Worm (Caenorhabditis elegans): ENCODE data around the gene F17C11.12.

F17C11.12 gene

ce11 chrV:10936681-10937080 lies at the start of gene F17C11.12:
F17C11.12 (minus strand) TSS chrV:10936920.
- TF ChIP-seq php-3 (GFP tag; IDR thresholded peaks at IDR 0.05) (peak; percentile 89), snpc-4 (tag; optimal IDR thresholded peaks at IDR 0.05) (no peak), hmg-1.1 (GFP tag; IDR thresholded peaks at IDR 0.05) (no peak), dve-1 (tag; optimal IDR thresholded peaks at IDR 0.05; ENCODE audit: insufficient read depth) (peak; percentile 74), hif-1 (tag; optimal IDR thresholded peaks at IDR 0.05) (no peak), nhr-42 (GFP tag; IDR thresholded peaks at IDR 0.05) (no peak), dmd-9 (GFP tag; IDR thresholded peaks at IDR 0.05) (no peak), mxl-3 (GFP tag; optimal IDR thresholded peaks at IDR 0.05) (no peak), daf-12 (tag; optimal IDR thresholded peaks at IDR 0.05) (no peak), dmd-6 (GFP tag; IDR thresholded peaks at IDR 0.05) (peak; percentile 59), pha-4 (GFP tag; IDR thresholded peaks at IDR 0.05) (no peak), pha-4 (tag; optimal IDR thresholded peaks at IDR 0.05) (no peak), ceh-28 (tag; optimal IDR thresholded peaks at IDR 0.05) (no peak), nhr-48 (tag; optimal IDR thresholded peaks at IDR 0.05) (no peak), nhr-28 (tag; optimal IDR thresholded peaks at IDR 0.05) (peak; percentile 84), fos-1 (tag; optimal IDR thresholded peaks at IDR 0.05) (no peak), nhr-77 (tag; optimal IDR thresholded peaks at IDR 0.05) (peak; percentile 8), mdt-29 (GFP tag; IDR thresholded peaks at IDR 0.05) (no peak), aly-2 (tag; optimal IDR thresholded peaks at IDR 0.05) (no peak), lin-38 (GFP tag; IDR thresholded peaks at IDR 0.05) (no peak), spr-1 (tag; optimal IDR thresholded peaks at IDR 0.05) (no peak), pqm-1 (tag; optimal IDR thresholded peaks at IDR 0.05) (peak; percentile 89), Y48G9A.11 (GFP tag; IDR thresholded peaks at IDR 0.05) (no peak), ceh-20 (GFP tag; IDR thresholded peaks at IDR 0.05) (no peak), daf-16 (GFP tag; optimal IDR thresholded peaks at IDR 0.05) (no peak), daf-16 (tag; optimal IDR thresholded peaks at IDR 0.05) (peak; percentile 52), F49E8.2 (tag; optimal IDR thresholded peaks at IDR 0.05; ENCODE audit: borderline replicate concordance) (no peak), F10B5.3 (tag; optimal IDR thresholded peaks at IDR 0.05) (no peak), unc-130 (GFP tag; optimal IDR thresholded peaks at IDR 0.05) (no peak), egl-27 (tag; optimal IDR thresholded peaks at IDR 0.05) (no peak), nhr-10 (tag; optimal IDR thresholded peaks at IDR 0.05) (peak; percentile 3), hlh-11 (tag; optimal IDR thresholded peaks at IDR 0.05) (peak; percentile 42), lin-15B (tag; optimal IDR thresholded peaks at IDR 0.05) (no peak), nhr-41 (GFP tag; IDR thresholded peaks at IDR 0.05) (no peak), R02D3.7 (tag; optimal IDR thresholded peaks at IDR 0.05) (no peak), zag-1 (tag; optimal IDR thresholded peaks at IDR 0.05) (no peak), tra-1 (GFP tag; IDR thresholded peaks at IDR 0.05) (no peak), spr-3 (GFP tag; optimal IDR thresholded peaks at IDR 0.05) (no peak), lsy-2 (tag; optimal IDR thresholded peaks at IDR 0.05) (no peak), ceh-44 (GFP tag; IDR thresholded peaks at IDR 0.05) (no peak)

- no peak for TF ChIP-seq daf-12 (tag; optimal IDR thresholded peaks at IDR 0.05)
- no peak for TF ChIP-seq dmd-6 (GFP tag; IDR thresholded peaks at IDR 0.05)
- no peak for TF ChIP-seq dpl-1 (GFP tag; optimal IDR thresholded peaks at IDR 0.05)
- TF ChIP-seq nhr-237 (tag; optimal IDR thresholded peaks at IDR 0.05) = no peak
- TF ChIP-seq attf-4 (tag; optimal IDR thresholded peaks at IDR 0.05) = no peak
- TF ChIP-seq mes-2 (tag; optimal IDR thresholded peaks at IDR 0.05; ENCODE audit: poor library complexity, severe bottlenecking) = no peak
- no peak for TF ChIP-seq zag-1 (tag; optimal IDR thresholded peaks at IDR 0.05)
- TF ChIP-seq Y5F2A.4 (GFP tag; optimal IDR thresholded peaks at IDR 0.05) = no peak
- TF ChIP-seq rbr-2 (tag; optimal IDR thresholded peaks at IDR 0.05) = no peak
- TF ChIP-seq lin-39 (tag; optimal IDR thresholded peaks at IDR 0.05) = no peak
- no peak for TF ChIP-seq hlh-11 (tag; optimal IDR thresholded peaks at IDR 0.05)
- TF ChIP-seq lin-1 (GFP tag; IDR thresholded peaks at IDR 0.05) = no peak
- no peak for TF ChIP-seq dmd-9 (GFP tag; IDR thresholded peaks at IDR 0.05)
- TF ChIP-seq ceh-82 (tag; optimal IDR thresholded peaks at IDR 0.05) = no peak
- TF ChIP-seq lir-3 (tag; optimal IDR thresholded peaks at IDR 0.05) = no peak
- TF ChIP-seq nhr-10 (tag; optimal IDR thresholded peaks at IDR 0.05) = no peak
Measured at ce11 chrV:10981113-10981512, 44.4 kb upstream of the F17C11.12 start, which contains the start of gene fig-1. fig-1 (minus strand) TSS chrV:10981213.

Measured in whole organism, L4 larva.